Fruit fly (Drosophila melanogaster): ENCODE measurements around the gene CG3592.

Gene CG3592

DNA sequence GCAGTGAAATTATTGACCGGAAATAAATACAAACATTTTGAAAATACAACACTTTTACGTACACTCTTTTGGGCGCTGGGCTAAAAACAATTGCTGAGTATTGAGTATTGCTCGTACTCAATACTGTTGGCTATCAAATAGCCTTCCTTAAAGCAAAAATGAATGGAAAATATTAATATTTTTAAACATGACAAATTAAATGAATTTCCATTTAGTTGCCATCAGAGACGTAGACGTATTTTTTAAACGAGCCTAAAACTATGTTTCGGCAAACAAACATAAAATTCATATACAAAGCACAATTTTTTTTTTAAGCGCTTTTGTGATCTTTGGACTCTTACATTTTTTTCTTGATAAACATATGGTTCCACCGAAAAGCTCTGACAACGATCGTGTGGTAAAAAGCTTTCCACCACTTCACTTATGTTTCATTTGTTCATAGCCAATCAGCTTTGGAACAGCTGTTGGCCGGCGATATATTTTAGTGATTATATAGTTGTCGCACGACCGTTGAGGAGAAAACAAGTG lies 12.7 kb downstream of the CG3592 start, which contains the start of gene CG3603 (continued):
- TF ChIP-seq CG18011 (GFP tag; optimal IDR thresholded peaks at IDR 0.05) (peak; percentile 56), CG10959 (GFP tag; IDR thresholded peaks at IDR 0.05) (no peak), CG12769 (tag; optimal IDR thresholded peaks at IDR 0.05) (no peak), CG17385 (GFP tag; optimal IDR thresholded peaks at IDR 0.05) (peak; percentile 18), sr (GFP tag; IDR thresholded peaks at IDR 0.05) (no peak), maf-S (GFP tag; optimal IDR thresholded peaks at IDR 0.05) (no peak), CG3838 (GFP tag; optimal IDR thresholded peaks at IDR 0.05) (no peak), tgo (GFP tag; IDR thresholded peaks at IDR 0.05) (no peak), Med (GFP tag) (peak; percentile 52), CG34224 (GFP tag; IDR thresholded peaks at IDR 0.05; ENCODE audit: partially characterized antibody) (peak; percentile 38; the same call in 1 of the 3 replicates), br (optimal IDR thresholded peaks at IDR 0.05) (no peak), BtbVII (GFP tag; optimal IDR thresholded peaks at IDR 0.05) (peak; percentile 38), sna (GFP tag; IDR thresholded peaks at IDR 0.05; ENCODE audit: partially characterized antibody) (no peak), CG13424 (tag; optimal IDR thresholded peaks at IDR 0.05) (no peak), Deaf1 (tag; optimal IDR thresholded peaks at IDR 0.05) (no peak), sens (GFP tag) (peak; percentile 61), CG2678 (tag; optimal IDR thresholded peaks at IDR 0.05) (no peak), sens-2 (GFP tag; IDR thresholded peaks at IDR 0.05) (no peak), Scr (GFP tag; IDR thresholded peaks at IDR 0.05; ENCODE audit: partially characterized antibody) (0 out of 2 replicates have a peak, but pooled peaks have one; percentile 15), nerfin-1 (tag; optimal IDR thresholded peaks at IDR 0.05) (no peak), CG15011 (GFP tag; optimal IDR thresholded peaks at IDR 0.05) (peak; percentile 4), lbe (GFP tag; optimal IDR thresholded peaks at IDR 0.05) (peak; percentile 9), Sox100B (GFP tag; optimal IDR thresholded peaks at IDR 0.05) (peak; percentile 52), pzg (GFP tag; optimal IDR thresholded peaks at IDR 0.05) (peak; percentile 13), grn (GFP tag; optimal IDR thresholded peaks at IDR 0.05) (peak; percentile 78), Ada2b (GFP tag; IDR thresholded peaks at IDR 0.05) (no peak), dimm (GFP tag; IDR thresholded peaks at IDR 0.05) (no peak), E2f2 (GFP tag; IDR thresholded peaks at IDR 0.05) (peak; percentile 16; the same call in 1 of the 2 replicates), yki (optimal IDR thresholded peaks at IDR 0.05) (no peak), CG9609 (GFP tag; optimal IDR thresholded peaks at IDR 0.05) (no peak), Hmr (GFP tag; optimal IDR thresholded peaks at IDR 0.05) (peak; percentile 52), CG1233 (GFP tag; optimal IDR thresholded peaks at IDR 0.05) (peak; percentile 3), CG4730 (GFP tag; IDR thresholded peaks at IDR 0.05) (no peak), sqz (GFP tag; optimal IDR thresholded peaks at IDR 0.05) (peak; percentile 91), oc (tag; optimal IDR thresholded peaks at IDR 0.05) (no peak), CG10543 (GFP tag; optimal IDR thresholded peaks at IDR 0.05) (no peak), bbx (GFP tag; IDR thresholded peaks at IDR 0.05; ENCODE audit: partially characterized antibody) (peak; percentile 42; the same call in 1 of the 2 replicates), grau (tag; optimal IDR thresholded peaks at IDR 0.05) (peak; percentile 15), cato (GFP tag; optimal IDR thresholded peaks at IDR 0.05; ENCODE audit: borderline replicate concordance) (no peak), Doc2 (GFP tag; IDR thresholded peaks at IDR 0.05) (no peak), bcd (GFP tag; optimal IDR thresholded peaks at IDR 0.05) (no peak), schlank (tag; optimal IDR thresholded peaks at IDR 0.05) (no peak), CG1529 (GFP tag; optimal IDR thresholded peaks at IDR 0.05) (no peak), da (GFP tag; optimal IDR thresholded peaks at IDR 0.05) (no peak), CG8359 (GFP tag; optimal IDR thresholded peaks at IDR 0.05; ENCODE audit: borderline replicate concordance) (no peak), seq (GFP tag; IDR thresholded peaks at IDR 0.05) (no peak), MBD-R2 (GFP tag; IDR thresholded peaks at IDR 0.05) (0 out of 2 replicates have a peak, but pooled peaks have one; percentile 6), Dll (GFP tag; IDR thresholded peaks at IDR 0.05; ENCODE audit: partially characterized antibody) (0 out of 4 replicates have a peak, but pooled peaks have one; percentile 16), CG32532 (GFP tag; IDR thresholded peaks at IDR 0.05) (peak; percentile 10; the same call in 1 of the 2 replicates), CG17568 (GFP tag; optimal IDR thresholded peaks at IDR 0.05) (peak; percentile 25)
